Fruit fly (Drosophila melanogaster) whole organism, wandering third instar larva: ENCODE data around the gene CG14644.

ENCODE experiments used
- Abd-B ChIP-seq: fragments of >200 bp; optimal IDR thresholded peaks from 2 replicates; lab custom pipeline; 2017; ENCODE audit warnings: missing biosample characterization, missing genetic modification characterization
- CG32264 ChIP-seq: fragments of 200-800 bp; sonication (Bioruptor generic); optimal IDR thresholded peaks from 2 replicates; lab custom pipeline; 2016; ENCODE audit warnings: missing biosample characterization, missing genetic modification characterization
- CG9705 ChIP-seq: fragments of 200-800 bp; sonication (Bioruptor generic); optimal IDR thresholded peaks from 2 replicates; lab custom pipeline; 2018; ENCODE audit warnings: missing biosample characterization, mild to moderate bottlenecking, missing genetic modification characterization
- CrebA ChIP-seq: fragments of 200-800 bp; sonication (Bioruptor generic); optimal IDR thresholded peaks from 2 replicates; lab custom pipeline; 2016; ENCODE audit warnings: missing biosample characterization, mild to moderate bottlenecking, missing genetic modification characterization, borderline replicate concordance
- Dfd ChIP-seq: fragments of >200 bp; optimal IDR thresholded peaks from 2 replicates; lab custom pipeline; 2017; ENCODE audit warnings: missing biosample characterization, missing genetic modification characterization
- Dif ChIP-seq: fragments of 200-275, 200-300 bp; sonication (Bioruptor generic); optimal IDR thresholded peaks from 2 replicates; lab custom pipeline; 2018; ENCODE audit warnings: missing biosample characterization, missing genetic modification characterization; ENCODE audit not compliant: partially characterized antibody
- GATAd ChIP-seq: sonication (Bioruptor generic); optimal IDR thresholded peaks from 2 replicates; lab custom pipeline; 2016; ENCODE audit warnings: missing biosample characterization, missing genetic modification characterization
- HLH106 ChIP-seq: fragments of 200-800 bp; optimal IDR thresholded peaks from 3 replicates; lab custom pipeline; 2019; ENCODE audit warnings: missing biosample characterization, mild to moderate bottlenecking, missing genetic modification characterization, moderate library complexity
- Hnf4 ChIP-seq: fragments of 200-800 bp; sonication (Bioruptor generic); optimal IDR thresholded peaks from 2 replicates; lab custom pipeline; 2016; ENCODE audit warnings: missing biosample characterization, mild to moderate bottlenecking, missing genetic modification characterization
- Hr78 ChIP-seq: fragments of >200 bp; optimal IDR thresholded peaks from 2 replicates; lab custom pipeline; 2017; ENCODE audit warnings: missing biosample characterization, missing genetic modification characterization
- Hr83 ChIP-seq: fragments of 200-300 bp; sonication (Bioruptor generic); optimal IDR thresholded peaks from 2 replicates; lab custom pipeline; 2016; ENCODE audit warnings: missing biosample characterization, mild to moderate bottlenecking, missing genetic modification characterization, moderate library complexity; ENCODE audit not compliant: poor library complexity, severe bottlenecking
- Jra ChIP-seq: sonication (Bioruptor generic); optimal IDR thresholded peaks from 2 replicates; lab custom pipeline; 2016; ENCODE audit warnings: missing biosample characterization, missing genetic modification characterization
- Mio ChIP-seq: sonication (Bioruptor generic); optimal IDR thresholded peaks from 2 replicates; lab custom pipeline; 2016; ENCODE audit warnings: missing biosample characterization, missing genetic modification characterization
- Myc ChIP-seq: fragments of >200 bp; optimal IDR thresholded peaks from 2 replicates; lab custom pipeline; 2017
- N ChIP-seq: fragments of >200 bp; optimal IDR thresholded peaks from 2 replicates; lab custom pipeline; 2018; ENCODE audit warnings: missing biosample characterization, missing external identifiers, missing genetic modification characterization
- OdsH ChIP-seq: fragments of 200-800 bp; sonication (Bioruptor generic); optimal IDR thresholded peaks from 2 replicates; lab custom pipeline; 2016; ENCODE audit warnings: missing biosample characterization, mild to moderate bottlenecking, missing genetic modification characterization
- Rel ChIP-seq, 2 experiments: fragments of 200-800 bp; sonication (Bioruptor generic) in 1 of 2; optimal IDR thresholded peaks; 2 replicates in 1 of 2; 3 replicates in 1 of 2; lab custom pipeline; 2016 to 2019; ENCODE audit warnings: mild to moderate bottlenecking in 2 of 2, missing biosample characterization in 2 of 2, missing genetic modification characterization in 2 of 2, moderate library complexity in 1 of 2
- Sp1 ChIP-seq: fragments of 200-800 bp; sonication (Bioruptor generic); optimal IDR thresholded peaks from 3 replicates; lab custom pipeline; 2019; ENCODE audit warnings: missing biosample characterization, mild to moderate bottlenecking, missing genetic modification characterization, moderate library complexity
- Vsx2 ChIP-seq: fragments of 200-300, 225-300 bp; sonication (Bioruptor generic); optimal IDR thresholded peaks from 2 replicates; lab custom pipeline; 2018; ENCODE audit warnings: missing biosample characterization, missing genetic modification characterization; ENCODE audit not compliant: partially characterized antibody
- br ChIP-seq: fragments of 200-800 bp; sonication (Bioruptor generic); optimal IDR thresholded peaks from 2 replicates; lab custom pipeline; 2016; ENCODE audit warnings: missing biosample characterization, missing genetic modification characterization
- brk ChIP-seq: fragments of 200-800 bp; sonication (Bioruptor generic); optimal IDR thresholded peaks from 2 replicates; lab custom pipeline; 2016; ENCODE audit warnings: missing biosample characterization, mild to moderate bottlenecking, missing genetic modification characterization
- dl ChIP-seq, 2 experiments: fragments of 175-275, 200-275 bp in 1 of 2; fragments of 200-275 bp in 1 of 2; sonication (Bioruptor generic); optimal IDR thresholded peaks; lab custom pipeline; 2018; ENCODE audit warnings: mild to moderate bottlenecking in 2 of 2, missing biosample characterization in 2 of 2, missing genetic modification characterization in 2 of 2, moderate library complexity in 2 of 2; ENCODE audit not compliant: partially characterized antibody in 2 of 2, insufficient read depth in 1 of 2
- dmrt93B ChIP-seq: fragments of 200-800 bp; sonication (Bioruptor generic); optimal IDR thresholded peaks from 2 replicates; lab custom pipeline; 2018; ENCODE audit warnings: missing biosample characterization, mild to moderate bottlenecking, missing genetic modification characterization
- dsf ChIP-seq: sonication (Bioruptor generic); optimal IDR thresholded peaks from 2 replicates; lab custom pipeline; 2016; ENCODE audit warnings: missing biosample characterization, missing genetic modification characterization, borderline replicate concordance
- ey ChIP-seq: fragments of 200-800 bp; sonication (Bioruptor generic); optimal IDR thresholded peaks from 2 replicates; lab custom pipeline; 2016; ENCODE audit warnings: missing biosample characterization, missing genetic modification characterization
- foxo ChIP-seq, 2 experiments: fragments of 200-800 bp; sonication (Bioruptor generic); optimal IDR thresholded peaks; 2 replicates in 1 of 2; 3 replicates in 1 of 2; lab custom pipeline; 2016 to 2017; ENCODE audit warnings: missing biosample characterization in 2 of 2, missing genetic modification characterization in 2 of 2
- fru ChIP-seq: fragments of 200-800 bp; sonication (Bioruptor generic); optimal IDR thresholded peaks from 3 replicates; lab custom pipeline; 2016; ENCODE audit warnings: missing biosample characterization, mild to moderate bottlenecking, missing genetic modification characterization
- h ChIP-seq: fragments of 200-800 bp; sonication (Bioruptor generic); optimal IDR thresholded peaks from 3 replicates; lab custom pipeline; 2016; ENCODE audit warnings: missing biosample characterization, mild to moderate bottlenecking, missing genetic modification characterization
- jim ChIP-seq: fragments of 175-275, 200-325 bp; sonication (Bioruptor generic); optimal IDR thresholded peaks from 2 replicates; lab custom pipeline; 2016; ENCODE audit warnings: missing biosample characterization, mild to moderate bottlenecking, missing genetic modification characterization
- lola ChIP-seq: fragments of >200 bp; optimal IDR thresholded peaks from 2 replicates; lab custom pipeline; 2017; ENCODE audit warnings: missing biosample characterization, missing genetic modification characterization
- pan ChIP-seq: fragments of >200 bp; optimal IDR thresholded peaks from 2 replicates; lab custom pipeline; 2017
- psq ChIP-seq: fragments of 200-800 bp; sonication (Bioruptor generic); optimal IDR thresholded peaks from 3 replicates; lab custom pipeline; 2017; ENCODE audit warnings: missing biosample characterization, mild to moderate bottlenecking, missing genetic modification characterization, moderate library complexity
- rgr ChIP-seq: fragments of 200-800 bp; sonication (Bioruptor generic); optimal IDR thresholded peaks from 3 replicates; lab custom pipeline; 2016; ENCODE audit warnings: missing biosample characterization, mild to moderate bottlenecking, missing genetic modification characterization
- sage ChIP-seq: fragments of 200-800 bp; sonication (Bioruptor generic); optimal IDR thresholded peaks from 2 replicates; lab custom pipeline; 2016; ENCODE audit warnings: missing biosample characterization, mild to moderate bottlenecking, missing genetic modification characterization
- sv ChIP-seq: fragments of 200-800 bp; sonication (Bioruptor generic); optimal IDR thresholded peaks from 3 replicates; lab custom pipeline; 2016; ENCODE audit warnings: missing biosample characterization, missing genetic modification characterization
- tai ChIP-seq: sonication (Bioruptor generic); optimal IDR thresholded peaks from 2 replicates; lab custom pipeline; 2016; ENCODE audit warnings: missing biosample characterization, missing genetic modification characterization
- usp ChIP-seq: fragments of >200 bp; optimal IDR thresholded peaks from 2 replicates; lab custom pipeline; 2017; ENCODE audit warnings: missing biosample characterization, missing genetic modification characterization
- woc ChIP-seq: sonication (Bioruptor generic); optimal IDR thresholded peaks from 2 replicates; lab custom pipeline; 2016; ENCODE audit warnings: missing biosample characterization, mild to moderate bottlenecking, missing genetic modification characterization

Gene CG14644

dm6 chr3R:4232139-4233017, 20.5 kb downstream of the CG14644 start, which contains the start of gene CG14641:
TSS of gene CG14641 (minus strand) at chr3R:4232342.
- TF ChIP-seq tai (no peak), Dfd (GFP tag; lab: Kevin White, UChicago) (no peak), GATAd (GFP tag; lab: Kevin White, UChicago) (no peak), Myc (lab: Kevin White, UChicago) (peak; percentile 9), psq (GFP tag; lab: Kevin White, UChicago) (no peak), ey (GFP tag; lab: Kevin White, UChicago) (no peak), Sp1 (no peak), CG9705 (GFP tag; lab: Kevin White, UChicago) (no peak), Jra (GFP tag; lab: Kevin White, UChicago) (no peak), dl (GFP tag; optimal IDR thresholded peaks at IDR 0.05; lab: Kevin White, UChicago; ENCODE audit: insufficient read depth in 1 of 2, partially characterized antibody in 2 of 2) (no peak), CG32264 (GFP tag; lab: Kevin White, UChicago) (no peak), lola (GFP tag; lab: Kevin White, UChicago) (peak; percentile 98), Abd-B (GFP tag; lab: Kevin White, UChicago) (peak; percentile 63), brk (no peak), h (GFP tag; lab: Kevin White, UChicago) (no peak), Rel (GFP tag; optimal IDR thresholded peaks at IDR 0.05; lab: Kevin White, UChicago) (no peak), Rel (tag; optimal IDR thresholded peaks at IDR 0.05; lab: Kevin White, UChicago) (no peak), br (GFP tag; lab: Kevin White, UChicago) (no peak), N (GFP tag; lab: Kevin White, UChicago) (peak; percentile 86), Hr78 (GFP tag; lab: Kevin White, UChicago) (peak; percentile 82), HLH106 (peak; percentile 7), dmrt93B (GFP tag; lab: Kevin White, UChicago) (peak; percentile 40), pan (no peak), foxo (GFP tag; optimal IDR thresholded peaks at IDR 0.05; lab: Kevin White, UChicago) (no peak), Vsx2 (no peak), usp (GFP tag; lab: Kevin White, UChicago) (no peak), Dif (GFP tag; lab: Kevin White, UChicago) (no peak), fru (GFP tag; lab: Kevin White, UChicago) (no peak), woc (peak; percentile 63), CrebA (no peak), Hnf4 (GFP tag; lab: Kevin White, UChicago) (no peak)

- TF ChIP-seq HLH106 (peak; percentile 92), lola (GFP tag; lab: Kevin White, UChicago) (no peak), br (GFP tag; lab: Kevin White, UChicago) (peak; percentile 88), jim (GFP tag; lab: Kevin White, UChicago) (no peak), ey (GFP tag; lab: Kevin White, UChicago) (peak; percentile 81), Sp1 (peak; percentile 89), rgr (GFP tag; lab: Kevin White, UChicago) (peak; percentile 91), Rel (GFP tag; optimal IDR thresholded peaks at IDR 0.05; lab: Kevin White, UChicago) (no peak), Rel (tag; optimal IDR thresholded peaks at IDR 0.05; lab: Kevin White, UChicago) (peak; percentile 81), Dfd (GFP tag; lab: Kevin White, UChicago) (no peak), dsf (GFP tag; lab: Kevin White, UChicago) (no peak), psq (GFP tag; lab: Kevin White, UChicago) (peak; percentile 74), sage (GFP tag; lab: Kevin White, UChicago) (peak; percentile 85), GATAd (GFP tag; lab: Kevin White, UChicago) (peak; percentile 38), Hr78 (GFP tag; lab: Kevin White, UChicago) (no peak), fru (GFP tag; lab: Kevin White, UChicago) (peak; percentile 84), dmrt93B (GFP tag; lab: Kevin White, UChicago) (peak; percentile 76), foxo (GFP tag; optimal IDR thresholded peaks at IDR 0.05; lab: Kevin White, UChicago) (peak; percentile 25 to 91), CG32264 (GFP tag; lab: Kevin White, UChicago) (peak; percentile 63), brk (no peak), Vsx2 (peak; percentile 94), OdsH (GFP tag; lab: Kevin White, UChicago) (peak; percentile 81), N (GFP tag; lab: Kevin White, UChicago) (peak; percentile 33), pan (no peak), woc (no peak), dl (GFP tag; optimal IDR thresholded peaks at IDR 0.05; lab: Kevin White, UChicago; ENCODE audit: insufficient read depth in 1 of 2, partially characterized antibody in 2 of 2) (peak; percentile 38 to 77), Hnf4 (GFP tag; lab: Kevin White, UChicago) (peak; percentile 90), Mio (GFP tag; lab: Kevin White, UChicago) (peak; percentile 41), usp (GFP tag; lab: Kevin White, UChicago) (no peak), CG9705 (GFP tag; lab: Kevin White, UChicago) (peak; percentile 90), Myc (lab: Kevin White, UChicago) (peak; percentile 42), Hr83 (GFP tag; lab: Kevin White, UChicago) (peak; percentile 92), Jra (GFP tag; lab: Kevin White, UChicago) (peak; percentile 70), CrebA (no peak), h (GFP tag; lab: Kevin White, UChicago) (peak; percentile 90), Abd-B (GFP tag; lab: Kevin White, UChicago) (no peak), tai (no peak), Dif (GFP tag; lab: Kevin White, UChicago) (peak; percentile 96), sv (GFP tag; lab: Kevin White, UChicago) (peak; percentile 64)
These were observed 23.6 kb downstream of the CG14644 start, which contains the start of gene DhpD for dm6 chr3R:4229137-4229764. TSS of gene DhpD (minus strand) at chr3R:4229238.
